Worm (Caenorhabditis elegans): ENCODE measurements around the gene rrp-8.

DNA sequence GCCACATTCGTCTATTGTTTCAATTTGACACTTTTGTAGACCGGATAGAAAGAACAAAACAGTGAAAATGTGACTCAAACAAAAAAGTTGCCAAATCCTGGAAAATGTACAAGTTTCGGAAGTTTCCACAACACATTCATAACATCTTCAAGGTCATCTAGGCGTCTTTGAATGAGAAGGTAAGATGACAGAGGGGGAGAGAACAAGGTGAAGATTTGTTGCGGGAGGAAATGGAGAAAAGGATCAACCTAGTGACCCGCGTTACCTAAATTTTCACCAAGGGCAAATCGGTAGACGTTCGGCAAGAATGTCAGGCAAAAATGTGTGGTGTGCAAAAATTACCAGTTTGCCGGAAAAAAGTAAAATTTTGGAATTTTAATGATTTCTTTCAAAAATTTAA, 18.6 kb upstream of the rrp-8 start:
- TF ChIP-seq nhr-129 (tag; optimal IDR thresholded peaks at IDR 0.05) = no peak
- TF ChIP-seq lin-13 (GFP tag; optimal IDR thresholded peaks at IDR 0.05) = no peak
- TF ChIP-seq ceh-16 (tag; optimal IDR thresholded peaks at IDR 0.05) = no peak
- no peak for TF ChIP-seq unc-62 (GFP tag; optimal IDR thresholded peaks at IDR 0.05)
- TF ChIP-seq aly-2 (tag; optimal IDR thresholded peaks at IDR 0.05) = no peak
- no peak for TF ChIP-seq mdl-1 (tag; optimal IDR thresholded peaks at IDR 0.05)
- TF ChIP-seq nhr-237 (tag; optimal IDR thresholded peaks at IDR 0.05) = no peak
- no peak for TF ChIP-seq zag-1 (tag; optimal IDR thresholded peaks at IDR 0.05)
- no peak for TF ChIP-seq ztf-11 (tag; optimal IDR thresholded peaks at IDR 0.05)

Data from whole organism, L2 larva.